Worm (Caenorhabditis elegans): ENCODE measurements around the gene C06B8.7.

DNA sequence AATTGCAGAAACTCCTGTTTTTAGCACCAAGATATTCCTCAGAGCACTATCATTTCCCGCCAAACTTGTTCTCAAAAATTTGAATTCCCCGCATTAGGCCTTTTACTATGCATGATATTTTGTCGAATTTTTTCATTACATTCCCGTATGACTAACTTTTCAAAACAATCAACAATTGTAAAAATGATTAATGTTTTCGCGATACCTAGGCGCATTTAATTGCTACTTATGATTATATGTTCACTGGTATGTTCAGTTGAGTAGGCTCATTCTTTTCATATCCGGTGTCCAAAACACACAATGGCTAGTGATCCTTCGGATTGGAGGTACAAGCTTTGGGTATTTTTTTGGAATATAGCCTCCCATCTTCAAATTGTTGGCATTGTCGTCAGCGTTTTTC is 10.8 kb upstream of the C06B8.7 start, which contains the start of gene srw-21:
- no peak for TF ChIP-seq dao-5 (tag; optimal IDR thresholded peaks at IDR 0.05)
- no peak for TF ChIP-seq W03F9.2 (tag; optimal IDR thresholded peaks at IDR 0.05)
- TF ChIP-seq him-1 (tag; optimal IDR thresholded peaks at IDR 0.05), result no peak

Data from whole organism, L4/young adult.